Fruit fly (Drosophila melanogaster) whole organism, adult: ENCODE measurements around the gene CG11586.
A peak's percentile ranks its signal among the peaks of the same experiment; 100 is the strongest.

Experiments
- CG11617 ChIP-seq: fragments of 200-800 bp; sonication (Bioruptor generic); optimal IDR thresholded peaks from 2 replicates; lab custom pipeline; 2017; ENCODE audit warnings: mild to moderate bottlenecking, missing biosample characterization, missing genetic modification reagents, missing genetic modification characterization
- CG12768 ChIP-seq: fragments of 200-800 bp; sonication (Bioruptor generic); optimal IDR thresholded peaks from 2 replicates; lab custom pipeline; 2017; ENCODE audit warnings: missing biosample characterization, missing genetic modification characterization, mild to moderate bottlenecking, moderate library complexity, missing genetic modification reagents
- CG14711 ChIP-seq: fragments of 200-800 bp; sonication (Bioruptor generic); optimal IDR thresholded peaks from 2 replicates; lab custom pipeline; 2018; ENCODE audit warnings: missing biosample characterization, mild to moderate bottlenecking, missing genetic modification characterization, moderate library complexity
- CG33017 ChIP-seq: fragments of 200-800 bp; sonication (Bioruptor generic); optimal IDR thresholded peaks from 2 replicates; lab custom pipeline; 2018; ENCODE audit warnings: missing biosample characterization, mild to moderate bottlenecking, missing genetic modification characterization, moderate library complexity
- Crg-1 ChIP-seq: fragments of 200-800 bp; sonication (Bioruptor generic); optimal IDR thresholded peaks from 2 replicates; lab custom pipeline; 2016; ENCODE audit warnings: missing biosample characterization, missing genetic modification characterization
- bab1 ChIP-seq: fragments of 200-800 bp; sonication (Bioruptor generic); optimal IDR thresholded peaks from 3 replicates; lab custom pipeline; 2019; ENCODE audit warnings: missing biosample characterization, mild to moderate bottlenecking, missing genetic modification characterization, moderate library complexity
- kay ChIP-seq: fragments of 200-800 bp; sonication (Bioruptor generic); peaks from one replicate; lab custom pipeline; 2016; ENCODE audit warnings: missing biosample characterization, missing genetic modification characterization, borderline replicate concordance
- toe ChIP-seq: fragments of 200-800 bp; sonication (Bioruptor generic); optimal IDR thresholded peaks from 2 replicates; lab custom pipeline; 2016; ENCODE audit warnings: missing biosample characterization, missing genetic modification characterization

dm6 chr3L:4286784-4287183 is 24.5 kb upstream of the CG11586 start, which contains the start of gene TfIIEbeta:
- TF ChIP-seq CG12768 (GFP tag; lab: Kevin White, UChicago) (no peak), CG11617 (GFP tag; lab: Kevin White, UChicago) (no peak), CG14711 (tag; lab: Kevin White, UChicago) (peak; percentile 17), kay (GFP tag; lab: Kevin White, UChicago) (no peak), Crg-1 (GFP tag; lab: Kevin White, UChicago) (no peak), CG33017 (no peak), bab1 (peak; percentile 14), toe (GFP tag; lab: Kevin White, UChicago) (no peak)
